Fruit fly (Drosophila melanogaster): Measurements from ENCODE around the gene Fum2.
A peak's percentile ranks its signal among the peaks of the same experiment; 100 is the strongest.

Gene Fum2

dm6 chrX:6719968-6720367 is 38.4 kb downstream of the Fum2 start (continued):
- peak; percentile 73 for TF ChIP-seq sens (GFP tag)
- TF ChIP-seq CG14014 (GFP tag; IDR thresholded peaks at IDR 0.05) = peak; percentile 60; the same call in 1 of the 2 replicates
- TF ChIP-seq CG17829 (tag; optimal IDR thresholded peaks at IDR 0.05) = no peak
- TF ChIP-seq Mrtf (GFP tag; IDR thresholded peaks at IDR 0.05) = 0 out of 3 replicates have a peak, but pooled peaks have one; percentile 11
- TF ChIP-seq maf-S (GFP tag; optimal IDR thresholded peaks at IDR 0.05) = no peak
- TF ChIP-seq her (GFP tag; optimal IDR thresholded peaks at IDR 0.05) = no peak
- TF ChIP-seq CG8924 (tag; optimal IDR thresholded peaks at IDR 0.05) = no peak
- no peak for TF ChIP-seq Rx (GFP tag; IDR thresholded peaks at IDR 0.05)
- TF ChIP-seq CG12744 (GFP tag; optimal IDR thresholded peaks at IDR 0.05) = no peak
- no peak for TF ChIP-seq CG13624 (GFP tag; optimal IDR thresholded peaks at IDR 0.05)
- TF ChIP-seq Xrp1 (GFP tag; IDR thresholded peaks at IDR 0.05) = 0 out of 2 replicates have a peak, but pooled peaks have one; percentile 22
- TF ChIP-seq fd96Cb (tag; optimal IDR thresholded peaks at IDR 0.05) = no peak
- TF ChIP-seq gsb-n (tag; optimal IDR thresholded peaks at IDR 0.05) = no peak
- TF ChIP-seq corto (GFP tag; optimal IDR thresholded peaks at IDR 0.05) = no peak
- TF ChIP-seq unc-4 (GFP tag; IDR thresholded peaks at IDR 0.05; ENCODE audit: partially characterized antibody) = no peak
- no peak for TF ChIP-seq bowl (GFP tag; IDR thresholded peaks at IDR 0.05)
- peak; percentile 6 for TF ChIP-seq HHEX (GFP tag; optimal IDR thresholded peaks at IDR 0.05)
- peak; percentile 45 for TF ChIP-seq CG10543 (GFP tag; optimal IDR thresholded peaks at IDR 0.05)
- no peak for TF ChIP-seq CG1529 (GFP tag; optimal IDR thresholded peaks at IDR 0.05)
- TF ChIP-seq CG3065 (GFP tag; optimal IDR thresholded peaks at IDR 0.05) = no peak
- TF ChIP-seq Optix (GFP tag; IDR thresholded peaks at IDR 0.05) = 0 out of 3 replicates have a peak, but pooled peaks have one; percentile 20
- no peak for TF ChIP-seq CG17328 (GFP tag; IDR thresholded peaks at IDR 0.05)
- no peak for TF ChIP-seq ase (GFP tag; IDR thresholded peaks at IDR 0.05)
- TF ChIP-seq gce (GFP tag; IDR thresholded peaks at IDR 0.05) = peak; percentile 61; the same call in 1 of the 3 replicates
- peak; percentile 35 for TF ChIP-seq CG10209 (GFP tag; optimal IDR thresholded peaks at IDR 0.05)
- no peak for TF ChIP-seq Lim3 (GFP tag; IDR thresholded peaks at IDR 0.05)
- TF ChIP-seq az2 (GFP tag; optimal IDR thresholded peaks at IDR 0.05) = no peak
- no peak for TF ChIP-seq CG18476 (GFP tag; optimal IDR thresholded peaks at IDR 0.05)
- no peak for TF ChIP-seq CG8359 (GFP tag; optimal IDR thresholded peaks at IDR 0.05; ENCODE audit: borderline replicate concordance)
- no peak for TF ChIP-seq CG2129 (GFP tag; IDR thresholded peaks at IDR 0.05; ENCODE audit: partially characterized antibody)
- TF ChIP-seq tin (GFP tag; optimal IDR thresholded peaks at IDR 0.05) = no peak
- TF ChIP-seq Hmr (GFP tag; optimal IDR thresholded peaks at IDR 0.05) = peak; percentile 34
- TF ChIP-seq CG43689 (GFP tag; IDR thresholded peaks at IDR 0.05) = no peak
- no peak for TF ChIP-seq bcd (GFP tag; optimal IDR thresholded peaks at IDR 0.05)
- no peak for TF ChIP-seq CG10565 (GFP tag; optimal IDR thresholded peaks at IDR 0.05)
- no peak; the same call in 2 of the 3 replicates for TF ChIP-seq B-H1 (GFP tag; IDR thresholded peaks at IDR 0.05)
- no peak for TF ChIP-seq CG8478 (optimal IDR thresholded peaks at IDR 0.05)
- no peak for TF ChIP-seq sqz (GFP tag; optimal IDR thresholded peaks at IDR 0.05)
- TF ChIP-seq cad (GFP tag; optimal IDR thresholded peaks at IDR 0.05) = no peak
- TF ChIP-seq CG11504 (tag; optimal IDR thresholded peaks at IDR 0.05) = no peak
- TF ChIP-seq usp (GFP tag; optimal IDR thresholded peaks at IDR 0.05) = no peak
- no peak for TF ChIP-seq da (GFP tag; optimal IDR thresholded peaks at IDR 0.05)
- no peak for TF ChIP-seq CG32772 (GFP tag; IDR thresholded peaks at IDR 0.05)
- TF ChIP-seq CG6272 (GFP tag; IDR thresholded peaks at IDR 0.05) = no peak
- peak; percentile 18 for TF ChIP-seq CG5180 (GFP tag; optimal IDR thresholded peaks at IDR 0.05)
- TF ChIP-seq Eip74EF (GFP tag; optimal IDR thresholded peaks at IDR 0.05) = no peak
- no peak for TF ChIP-seq CG9932 (GFP tag; IDR thresholded peaks at IDR 0.05)
- no peak for TF ChIP-seq CG1792 (GFP tag; optimal IDR thresholded peaks at IDR 0.05)
- no peak for TF ChIP-seq CG9817 (tag; optimal IDR thresholded peaks at IDR 0.05)
- TF ChIP-seq pzg (GFP tag; optimal IDR thresholded peaks at IDR 0.05) = no peak
- no peak for TF ChIP-seq Sox100B (GFP tag; optimal IDR thresholded peaks at IDR 0.05)
- TF ChIP-seq hth (optimal IDR thresholded peaks at IDR 0.05) = no peak
